Worm (Caenorhabditis elegans): ENCODE measurements around the gene F37A8.2.

The F37A8.2 gene

ce11 chrIII:3928136-3928535 lies 3.2 kb downstream of the F37A8.2 start, which contains the start of gene F37A8.1:
Gene F37A8.1, plus strand, starts transcription at chrIII:3928436.
- TF ChIP-seq ceh-36 (tag; optimal IDR thresholded peaks at IDR 0.05) (no peak), hnd-1 (tag; optimal IDR thresholded peaks at IDR 0.05) (no peak), aly-1 (tag; optimal IDR thresholded peaks at IDR 0.05) (no peak), ets-7 (tag; optimal IDR thresholded peaks at IDR 0.05) (no peak), flt-1 (GFP tag; IDR thresholded peaks at IDR 0.05) (no peak), ceh-13 (GFP tag; optimal IDR thresholded peaks at IDR 0.05) (no peak), sea-1 (GFP tag; conservative IDR thresholded peaks at IDR 0.05) (no peak)

- TF ChIP-seq tbx-37 (GFP tag; conservative IDR thresholded peaks at IDR 0.05), result no peak
- TF ChIP-seq hmg-4 (GFP tag; optimal IDR thresholded peaks at IDR 0.05), result no peak
- TF ChIP-seq scrt-1 (GFP tag; IDR thresholded peaks at IDR 0.05), result no peak
- TF ChIP-seq ets-7 (tag; optimal IDR thresholded peaks at IDR 0.05), result no peak
- no peak for TF ChIP-seq hnd-1 (tag; optimal IDR thresholded peaks at IDR 0.05)
- no peak for TF ChIP-seq tra-4 (tag; optimal IDR thresholded peaks at IDR 0.05)
- TF ChIP-seq tbx-11 (GFP tag; IDR thresholded peaks at IDR 0.05), result no peak
- no peak for TF ChIP-seq ceh-36 (tag; optimal IDR thresholded peaks at IDR 0.05)
- TF ChIP-seq aly-1 (tag; optimal IDR thresholded peaks at IDR 0.05), result no peak
- TF ChIP-seq B0310.2 (tag; optimal IDR thresholded peaks at IDR 0.05), result no peak
- TF ChIP-seq sea-1 (GFP tag; conservative IDR thresholded peaks at IDR 0.05), result no peak
- no peak for TF ChIP-seq F13C5.2 (tag; optimal IDR thresholded peaks at IDR 0.05)
Observed at ce11 chrIII:3927450-3927849, 3.9 kb downstream of the F37A8.2 start.

- TF ChIP-seq hmbx-1 (tag; optimal IDR thresholded peaks at IDR 0.05) (no peak), scrt-1 (GFP tag; IDR thresholded peaks at IDR 0.05) (no peak), ama-1 (optimal IDR thresholded peaks at IDR 0.05) (no peak), tbx-37 (GFP tag; conservative IDR thresholded peaks at IDR 0.05) (no peak), F13C5.2 (tag; optimal IDR thresholded peaks at IDR 0.05) (no peak), ceh-36 (tag; optimal IDR thresholded peaks at IDR 0.05) (no peak), hmg-4 (GFP tag; optimal IDR thresholded peaks at IDR 0.05) (no peak), tbx-11 (GFP tag; IDR thresholded peaks at IDR 0.05) (no peak)
Observed at ce11 chrIII:3926801-3927200, 4.5 kb downstream of the F37A8.2 start.

ce11 chrIII:3926116-3926515 lies 5.2 kb downstream of the F37A8.2 start, which contains the start of gene ZK1058.9:
Gene ZK1058.9, minus strand, starts transcription at chrIII:3926216.
- no peak for TF ChIP-seq aly-1 (tag; optimal IDR thresholded peaks at IDR 0.05)
- no peak for TF ChIP-seq ceh-36 (tag; optimal IDR thresholded peaks at IDR 0.05)
- no peak for TF ChIP-seq F13C5.2 (tag; optimal IDR thresholded peaks at IDR 0.05)
- TF ChIP-seq scrt-1 (GFP tag; IDR thresholded peaks at IDR 0.05), result no peak
- TF ChIP-seq ceh-13 (GFP tag; optimal IDR thresholded peaks at IDR 0.05), result no peak
- TF ChIP-seq tra-4 (tag; optimal IDR thresholded peaks at IDR 0.05), result no peak
- TF ChIP-seq hnd-1 (tag; optimal IDR thresholded peaks at IDR 0.05), result no peak
- TF ChIP-seq flt-1 (GFP tag; IDR thresholded peaks at IDR 0.05), result no peak
- no peak for TF ChIP-seq hmbx-1 (tag; optimal IDR thresholded peaks at IDR 0.05)

ce11 chrIII:3921646-3922328 lies 9.5 kb downstream of the F37A8.2 start, which contains the start of the genes metl-6 and nit-1:
Gene metl-6, minus strand, starts transcription at chrIII:3921711.
Gene nit-1, plus strand, starts transcription at chrIII:3922207.
- TF ChIP-seq hmbx-1 (tag; optimal IDR thresholded peaks at IDR 0.05) (no peak), sea-1 (GFP tag; conservative IDR thresholded peaks at IDR 0.05) (no peak), ceh-13 (GFP tag; optimal IDR thresholded peaks at IDR 0.05) (no peak), scrt-1 (GFP tag; IDR thresholded peaks at IDR 0.05) (no peak), aly-1 (tag; optimal IDR thresholded peaks at IDR 0.05) (no peak), tbx-11 (GFP tag; IDR thresholded peaks at IDR 0.05) (no peak), hnd-1 (tag; optimal IDR thresholded peaks at IDR 0.05) (no peak), pes-1 (GFP tag; IDR thresholded peaks at IDR 0.05) (no peak), hmg-4 (GFP tag; optimal IDR thresholded peaks at IDR 0.05) (no peak), ceh-36 (tag; optimal IDR thresholded peaks at IDR 0.05) (no peak), flt-1 (GFP tag; IDR thresholded peaks at IDR 0.05) (no peak), tbx-37 (GFP tag; conservative IDR thresholded peaks at IDR 0.05) (no peak), ets-7 (tag; optimal IDR thresholded peaks at IDR 0.05) (no peak), B0310.2 (tag; optimal IDR thresholded peaks at IDR 0.05) (no peak), ama-1 (optimal IDR thresholded peaks at IDR 0.05) (no peak), F13C5.2 (tag; optimal IDR thresholded peaks at IDR 0.05) (no peak), tra-4 (tag; optimal IDR thresholded peaks at IDR 0.05) (no peak)

- TF ChIP-seq ceh-13 (GFP tag; optimal IDR thresholded peaks at IDR 0.05) (no peak), tbx-11 (GFP tag; IDR thresholded peaks at IDR 0.05) (no peak), ceh-36 (tag; optimal IDR thresholded peaks at IDR 0.05) (no peak), aly-1 (tag; optimal IDR thresholded peaks at IDR 0.05) (no peak), hnd-1 (tag; optimal IDR thresholded peaks at IDR 0.05) (no peak), flt-1 (GFP tag; IDR thresholded peaks at IDR 0.05) (no peak), sea-1 (GFP tag; conservative IDR thresholded peaks at IDR 0.05) (no peak), B0310.2 (tag; optimal IDR thresholded peaks at IDR 0.05) (no peak), scrt-1 (GFP tag; IDR thresholded peaks at IDR 0.05) (no peak)
Observed at ce11 chrIII:3918569-3918968, 12.8 kb downstream of the F37A8.2 start, which contains the start of gene ZK1058.3. Gene ZK1058.3, plus strand, starts transcription at chrIII:3918869.

ce11 chrIII:3916624-3917023 lies 14.7 kb downstream of the F37A8.2 start, which contains the start of gene ccdc-47:
Gene ccdc-47, plus strand, starts transcription at chrIII:3916967.
- peak; percentile 86 for TF ChIP-seq scrt-1 (GFP tag; IDR thresholded peaks at IDR 0.05)
- peak; percentile 57 for TF ChIP-seq ets-7 (tag; optimal IDR thresholded peaks at IDR 0.05)
- peak; percentile 87 for TF ChIP-seq pes-1 (GFP tag; IDR thresholded peaks at IDR 0.05)
- no peak for TF ChIP-seq hmbx-1 (tag; optimal IDR thresholded peaks at IDR 0.05)
- peak; percentile 15 for TF ChIP-seq B0310.2 (tag; optimal IDR thresholded peaks at IDR 0.05)
- TF ChIP-seq F13C5.2 (tag; optimal IDR thresholded peaks at IDR 0.05), result peak; percentile 93
- peak; percentile 74 for TF ChIP-seq hnd-1 (tag; optimal IDR thresholded peaks at IDR 0.05)
- TF ChIP-seq ama-1 (optimal IDR thresholded peaks at IDR 0.05), result no peak
- peak; percentile 67 for TF ChIP-seq ceh-13 (GFP tag; optimal IDR thresholded peaks at IDR 0.05)
- TF ChIP-seq aly-1 (tag; optimal IDR thresholded peaks at IDR 0.05), result peak; percentile 75
- peak; percentile 5 for TF ChIP-seq tra-4 (tag; optimal IDR thresholded peaks at IDR 0.05)
- TF ChIP-seq sea-1 (GFP tag; conservative IDR thresholded peaks at IDR 0.05), result peak; percentile 88
- TF ChIP-seq tbx-11 (GFP tag; IDR thresholded peaks at IDR 0.05), result peak; percentile 81
- TF ChIP-seq tbx-37 (GFP tag; conservative IDR thresholded peaks at IDR 0.05), result peak; percentile 68; the same call in 1 of the 2 replicates
- TF ChIP-seq hmg-4 (GFP tag; optimal IDR thresholded peaks at IDR 0.05), result peak; percentile 82
- peak; percentile 75 for TF ChIP-seq flt-1 (GFP tag; IDR thresholded peaks at IDR 0.05)
- TF ChIP-seq ceh-36 (tag; optimal IDR thresholded peaks at IDR 0.05), result peak; percentile 84
